Worm (Caenorhabditis elegans) whole organism, young adult: ENCODE measurements around the gene cyk-3.

Experiments used
- K11D2.4 ChIP-seq: fragments of 200-800 bp; sonication (Bioruptor generic); IDR thresholded peaks from 2 replicates; pipeline ENCODE4 v1.3.6; 2022; ENCODE audit warnings: missing genetic modification reagents, missing genetic modification characterization, missing compliant biosample characterization
- unc-62 ChIP-seq: fragments of 150-350 bp; optimal IDR thresholded peaks from 2 replicates; lab custom pipeline; 2014; ENCODE audit warnings: missing biosample characterization, missing genetic modification reagents, missing genetic modification characterization

The cyk-3 gene

ce11 chrIII:6073673-6074331 is 53.8 kb downstream of the cyk-3 start:
- TF ChIP-seq unc-62 (GFP tag; lab: Kevin White, UChicago), result no peak
- no peak for TF ChIP-seq K11D2.4 (GFP tag; lab: Robert Waterston, UW)
